Worm (Caenorhabditis elegans) whole organism, L4 larva: ENCODE results near the gene inpp-1.

Experiments used
- D1046.2 ChIP-seq: fragments of 200-800 bp; sonication (Bioruptor generic); IDR thresholded peaks from 2 replicates; pipeline ENCODE4 v1.3.6; 2022; ENCODE audit warnings: missing genetic modification characterization, missing compliant biosample characterization
- F49E8.2 ChIP-seq: sonication (generic microtip); optimal IDR thresholded peaks from 2 replicates; lab custom pipeline; 2016; ENCODE audit warnings: missing compliant biosample characterization, mild to moderate bottlenecking, missing genetic modification characterization, borderline replicate concordance
- arid-1 ChIP-seq: fragments of 200-800 bp; sonication (Bioruptor generic); conservative IDR thresholded peaks from 2 replicates; pipeline ENCODE4 v1.3.6; 2022; ENCODE audit warnings: missing genetic modification reagents, missing genetic modification characterization, missing compliant biosample characterization
- ces-1 ChIP-seq: fragments of 150-350 bp; sonication (generic microtip); optimal IDR thresholded peaks from 4 replicates; lab custom pipeline; 2014; ENCODE audit warnings: missing biosample characterization, missing genetic modification reagents, missing genetic modification characterization
- egl-27 ChIP-seq: sonication (generic microtip); optimal IDR thresholded peaks from 3 replicates; lab custom pipeline; 2017; ENCODE audit warnings: missing biosample characterization, missing genetic modification reagents, missing genetic modification characterization
- fkh-10 ChIP-seq: fragments of 150-350 bp; optimal IDR thresholded peaks from 2 replicates; lab custom pipeline; 2014; ENCODE audit warnings: missing biosample characterization, missing genetic modification reagents, missing genetic modification characterization
- nhr-6 ChIP-seq: fragments of 150-350 bp; optimal IDR thresholded peaks from 2 replicates; lab custom pipeline; 2014; ENCODE audit warnings: missing biosample characterization, missing genetic modification characterization
- nhr-76 ChIP-seq: fragments of 150-350 bp; optimal IDR thresholded peaks from 2 replicates; lab custom pipeline; 2014; ENCODE audit warnings: missing biosample characterization, missing genetic modification characterization
- snpc-4 ChIP-seq: fragments of 150-350 bp; optimal IDR thresholded peaks from 2 replicates; lab custom pipeline; 2014; ENCODE audit warnings: missing biosample characterization, missing genetic modification characterization
- unc-130 ChIP-seq: sonication (generic microtip); optimal IDR thresholded peaks from 2 replicates; lab custom pipeline; 2016; ENCODE audit warnings: missing genetic modification reagents, missing genetic modification characterization, missing compliant biosample characterization
- unc-62 ChIP-seq, 3 experiments: fragments of 150-350 bp in 1 of 3; sonication (generic microtip); optimal IDR thresholded peaks in 2 of 3; peaks in 1 of 3; 1 replicate in 1 of 3; 2 replicates in 2 of 3; lab custom pipeline; 2014 to 2017; ENCODE audit warnings: missing biosample characterization in 3 of 3, missing genetic modification characterization in 3 of 3, missing genetic modification reagents in 3 of 3, missing genotype in 1 of 3

DNA sequence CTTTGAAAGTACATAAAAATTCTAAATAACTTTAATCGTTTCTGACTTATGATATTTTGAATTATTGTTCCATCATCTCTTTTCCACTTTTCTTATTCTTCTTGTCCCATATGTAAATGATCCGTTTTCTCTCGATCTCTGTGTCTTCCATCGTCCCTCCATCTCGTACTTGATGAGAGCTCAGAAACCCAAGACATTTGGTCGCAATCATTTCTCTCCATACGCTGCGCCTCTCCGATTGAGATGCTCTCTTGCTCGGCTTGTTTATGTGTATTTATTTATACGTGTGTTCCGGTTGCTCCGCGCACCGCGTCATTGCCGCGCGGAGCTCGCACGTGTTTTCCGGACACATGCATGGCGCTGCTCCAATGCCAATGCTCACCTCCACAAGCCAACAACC lies 37.7 kb upstream of the inpp-1 start:
- TF ChIP-seq ces-1, result no peak
- TF ChIP-seq F49E8.2 (tag; lab: Kevin White, UChicago), result no peak
- TF ChIP-seq unc-62 (GFP tag; optimal IDR thresholded peaks at IDR 0.05 in 1 of 2; lab: Kevin White, UChicago), result no peak
- TF ChIP-seq unc-62 (tag; optimal IDR thresholded peaks at IDR 0.05; lab: Kevin White, UChicago), result no peak
- no peak for TF ChIP-seq nhr-6
- no peak for TF ChIP-seq D1046.2 (GFP tag; lab: Robert Waterston, UW)
- TF ChIP-seq fkh-10 (GFP tag; lab: Kevin White, UChicago), result no peak
- no peak for TF ChIP-seq snpc-4
- no peak for TF ChIP-seq egl-27 (tag; lab: Kevin White, UChicago)
- TF ChIP-seq unc-130, result no peak
- TF ChIP-seq arid-1 (GFP tag; lab: Robert Waterston, UW), result no peak
- TF ChIP-seq nhr-76 (tag; lab: Kevin White, UChicago), result no peak
